Worm (Caenorhabditis elegans) whole organism, young adult: ENCODE results near the gene bath-20.

ENCODE experiments used
- F49E8.2 ChIP-seq: sonication (generic microtip); optimal IDR thresholded peaks from 3 replicates; lab custom pipeline; 2017; ENCODE audit warnings: missing genetic modification characterization, mild to moderate bottlenecking, missing compliant biosample characterization, antibody characterized with exemption, moderate library complexity; ENCODE audit not compliant: insufficient read depth
- T07F8.4 ChIP-seq: sonication (generic microtip); optimal IDR thresholded peaks from 2 replicates; lab custom pipeline; 2016; ENCODE audit warnings: mild to moderate bottlenecking, missing genetic modification characterization, moderate library complexity, missing compliant biosample characterization
- ama-1 ChIP-seq, 3 experiments: fragments of 150-350 bp in 1 of 3; sonication (generic microtip) in 2 of 3; optimal IDR thresholded peaks; 2 replicates each; lab custom pipeline; 2014 to 2018; ENCODE audit warnings: missing biosample characterization in 2 of 3, missing genetic modification characterization in 2 of 3, missing genetic modification reagents in 2 of 3
- aptf-2 ChIP-seq: fragments of 200-800 bp; sonication (Bioruptor generic); conservative IDR thresholded peaks from 2 replicates; pipeline ENCODE4 v1.3.6; 2022; ENCODE audit warnings: missing genetic modification reagents, missing genetic modification characterization, missing compliant biosample characterization
- dpl-1 ChIP-seq: fragments of 150-350 bp; optimal IDR thresholded peaks from 2 replicates; lab custom pipeline; 2014; ENCODE audit warnings: missing biosample characterization, missing genetic modification reagents, missing genetic modification characterization
- hmg-1.2 ChIP-seq: fragments of 200-800 bp; sonication (Bioruptor generic); IDR thresholded peaks from 2 replicates; pipeline ENCODE4 v1.3.6; 2022; ENCODE audit warnings: missing genetic modification reagents, missing genetic modification characterization, missing compliant biosample characterization
- lag-1 ChIP-seq: fragments of 200-800 bp; sonication (Bioruptor generic); IDR thresholded peaks from 2 replicates; pipeline ENCODE4 v1.3.6; 2022; ENCODE audit warnings: missing genetic modification reagents, missing genetic modification characterization, missing compliant biosample characterization
- madf-8 ChIP-seq: fragments of 200-800 bp; sonication (Bioruptor generic); conservative IDR thresholded peaks from 2 replicates; pipeline ENCODE4 v1.3.6; 2022; ENCODE audit warnings: missing genetic modification reagents, missing genetic modification characterization, missing compliant biosample characterization
- mxl-1 ChIP-seq: sonication (generic microtip); optimal IDR thresholded peaks from 2 replicates; lab custom pipeline; 2016; ENCODE audit warnings: missing genetic modification characterization, missing compliant biosample characterization
- sdz-38 ChIP-seq: sonication (generic microtip); optimal IDR thresholded peaks from 2 replicates; lab custom pipeline; 2016; ENCODE audit warnings: missing genotype, missing genetic modification characterization, missing compliant biosample characterization
- unc-130 ChIP-seq: sonication (generic microtip); optimal IDR thresholded peaks from 2 replicates; lab custom pipeline; 2016; ENCODE audit warnings: missing genetic modification reagents, missing genetic modification characterization, missing compliant biosample characterization

ce11 chrII:2083726-2084179, 41.4 kb upstream of the bath-20 start, which contains the start of the genes T16A1.5 and fbxc-49:
- TF ChIP-seq sdz-38 (tag; lab: Kevin White, UChicago) (no peak), T07F8.4 (tag; lab: Kevin White, UChicago) (no peak), F49E8.2 (no peak), hmg-1.2 (GFP tag; lab: Robert Waterston, UW) (no peak), unc-130 (GFP tag; lab: Kevin White, UChicago) (no peak), madf-8 (GFP tag; lab: Robert Waterston, UW) (no peak), lag-1 (GFP tag; lab: Robert Waterston, UW) (no peak), ama-1 (optimal IDR thresholded peaks at IDR 0.05; lab: Kevin White, UChicago) (no peak), ama-1 (GFP tag; optimal IDR thresholded peaks at IDR 0.05; lab: Kevin White, UChicago) (no peak), aptf-2 (no peak), mxl-1 (no peak), dpl-1 (GFP tag; lab: Kevin White, UChicago) (no peak)
